Worm (Caenorhabditis elegans): Measurements from ENCODE around the gene rbr-2.

Gene rbr-2

ce11 chrIV:10891993-10892392 is 27.9 kb upstream of the rbr-2 start, which contains the start of gene srlf-12:
srlf-12 (minus strand) TSS chrIV:10892093.
- no peak for TF ChIP-seq elt-3 (tag; optimal IDR thresholded peaks at IDR 0.05)

ce11 chrIV:10894255-10894654 is 25.6 kb upstream of the rbr-2 start, which contains the start of gene srlf-14:
srlf-14 (minus strand) TSS chrIV:10894355.
- TF ChIP-seq snpc-4 (tag; optimal IDR thresholded peaks at IDR 0.05), result no peak
- no peak for TF ChIP-seq unc-62 (GFP tag; optimal IDR thresholded peaks at IDR 0.05)
- no peak for TF ChIP-seq lin-13 (tag; optimal IDR thresholded peaks at IDR 0.05)
- no peak for TF ChIP-seq nhr-2 (tag; optimal IDR thresholded peaks at IDR 0.05)
- TF ChIP-seq tbx-8 (GFP tag; optimal IDR thresholded peaks at IDR 0.05), result no peak
- no peak for TF ChIP-seq unc-39 (tag; optimal IDR thresholded peaks at IDR 0.05)
- no peak for TF ChIP-seq drap-1 (GFP tag; optimal IDR thresholded peaks at IDR 0.05)
- TF ChIP-seq elt-1 (tag; optimal IDR thresholded peaks at IDR 0.05; ENCODE audit: borderline replicate concordance, insufficient read depth), result no peak

- TF ChIP-seq pha-4 (tag; optimal IDR thresholded peaks at IDR 0.05), result no peak
- no peak for TF ChIP-seq ceh-83 (GFP tag; optimal IDR thresholded peaks at IDR 0.05)
- no peak for TF ChIP-seq M03D4.4 (tag; optimal IDR thresholded peaks at IDR 0.05)
- no peak for TF ChIP-seq mls-2 (tag; optimal IDR thresholded peaks at IDR 0.05)
- TF ChIP-seq mab-5 (tag; optimal IDR thresholded peaks at IDR 0.05), result no peak
Observed at ce11 chrIV:10896512-10896911, 23.4 kb upstream of the rbr-2 start, which contains the start of gene srlf-13. srlf-13 (minus strand) TSS chrIV:10896612.

- TF ChIP-seq blmp-1 (tag; optimal IDR thresholded peaks at IDR 0.05), result no peak
- TF ChIP-seq lin-13 (tag; optimal IDR thresholded peaks at IDR 0.05), result no peak
- TF ChIP-seq snpc-4 (tag; optimal IDR thresholded peaks at IDR 0.05), result no peak
- TF ChIP-seq nhr-76 (tag; optimal IDR thresholded peaks at IDR 0.05), result no peak
Observed at ce11 chrIV:10898160-10898559, 21.7 kb upstream of the rbr-2 start.

- TF ChIP-seq zip-8 (tag; optimal IDR thresholded peaks at IDR 0.05), result no peak
- TF ChIP-seq ztf-11 (tag; optimal IDR thresholded peaks at IDR 0.05), result no peak
Observed at ce11 chrIV:10899091-10899490, 20.8 kb upstream of the rbr-2 start, which contains the start of the genes F13E9.9 and F13E9.19. F13E9.9 (minus strand) TSS chrIV:10899191. F13E9.19 (plus strand) TSS chrIV:10899406.

- TF ChIP-seq pha-4 (tag; optimal IDR thresholded peaks at IDR 0.05), result no peak
- TF ChIP-seq ceh-43 (GFP tag; optimal IDR thresholded peaks at IDR 0.05), result no peak
- TF ChIP-seq nhr-28 (tag; optimal IDR thresholded peaks at IDR 0.05), result no peak
- TF ChIP-seq sptf-1 (tag; optimal IDR thresholded peaks at IDR 0.05), result no peak
- TF ChIP-seq nhr-76 (tag; optimal IDR thresholded peaks at IDR 0.05), result no peak
- TF ChIP-seq blmp-1 (tag; optimal IDR thresholded peaks at IDR 0.05), result no peak
Observed at ce11 chrIV:10900083-10900482, 19.8 kb upstream of the rbr-2 start, which contains the start of gene srlf-30. srlf-30 (plus strand) TSS chrIV:10900383.

- TF ChIP-seq sem-2 (GFP tag; optimal IDR thresholded peaks at IDR 0.05) (no peak), ces-1 (GFP tag; optimal IDR thresholded peaks at IDR 0.05) (no peak), pha-4 (tag; optimal IDR thresholded peaks at IDR 0.05) (no peak), blmp-1 (tag; optimal IDR thresholded peaks at IDR 0.05) (no peak), cnd-1 (tag; optimal IDR thresholded peaks at IDR 0.05) (no peak), ceh-43 (GFP tag; optimal IDR thresholded peaks at IDR 0.05) (no peak), lin-32 (GFP tag; optimal IDR thresholded peaks at IDR 0.05) (no peak), mls-2 (tag; optimal IDR thresholded peaks at IDR 0.05) (no peak), unc-39 (tag; optimal IDR thresholded peaks at IDR 0.05) (no peak), nhr-2 (tag; optimal IDR thresholded peaks at IDR 0.05) (no peak), ceh-83 (GFP tag; optimal IDR thresholded peaks at IDR 0.05) (no peak), ztf-11 (tag; optimal IDR thresholded peaks at IDR 0.05) (no peak), drap-1 (GFP tag; optimal IDR thresholded peaks at IDR 0.05) (no peak), elt-3 (tag; optimal IDR thresholded peaks at IDR 0.05) (no peak), hlh-1 (tag; optimal IDR thresholded peaks at IDR 0.05) (no peak), lsy-2 (tag; optimal IDR thresholded peaks at IDR 0.05) (no peak), elt-1 (tag; optimal IDR thresholded peaks at IDR 0.05; ENCODE audit: borderline replicate concordance, insufficient read depth) (no peak), bed-3 (GFP tag; optimal IDR thresholded peaks at IDR 0.05) (no peak)
Observed at ce11 chrIV:10902476-10902875, 17.4 kb upstream of the rbr-2 start.

All from whole organism, mixed stage, embryonic.